Worm (Caenorhabditis elegans) whole organism, L2 larva: ENCODE measurements around the gene Y119D3B.21.

Experiments used
- C34F6.9 ChIP-seq: fragments of 150-350 bp; optimal IDR thresholded peaks from 2 replicates; lab custom pipeline; 2014; ENCODE audit warnings: missing biosample characterization, missing genetic modification characterization
- F13H6.1 ChIP-seq: sonication (generic microtip); optimal IDR thresholded peaks from 2 replicates; lab custom pipeline; 2016; ENCODE audit warnings: missing genetic modification characterization, missing compliant biosample characterization
- R02D3.7 ChIP-seq: fragments of 150-350 bp; optimal IDR thresholded peaks from 2 replicates; lab custom pipeline; 2014; ENCODE audit warnings: missing biosample characterization, missing genetic modification characterization
- Y55F3AM.14 ChIP-seq: fragments of 200-800 bp; sonication (Bioruptor generic); optimal IDR thresholded peaks from 2 replicates; lab custom pipeline; 2018; ENCODE audit warnings: mild to moderate bottlenecking, missing genetic modification characterization, missing compliant biosample characterization
- ZK546.5 ChIP-seq: sonication (generic microtip); optimal IDR thresholded peaks from 2 replicates; lab custom pipeline; 2017; ENCODE audit warnings: missing biosample characterization, missing genetic modification characterization
- alr-1 ChIP-seq: fragments of 150-350 bp; optimal IDR thresholded peaks from 2 replicates; lab custom pipeline; 2014; ENCODE audit warnings: missing biosample characterization, missing genetic modification characterization
- aly-2 ChIP-seq: fragments of 150-350 bp; optimal IDR thresholded peaks from 2 replicates; lab custom pipeline; 2014; ENCODE audit warnings: missing biosample characterization, missing genetic modification characterization
- ama-1 ChIP-seq: fragments of 150-350 bp; optimal IDR thresholded peaks from 2 replicates; lab custom pipeline; 2018; ENCODE audit warnings: inconsistent platforms
- blmp-1 ChIP-seq: sonication (generic microtip); optimal IDR thresholded peaks from 2 replicates; lab custom pipeline; 2017; ENCODE audit warnings: missing genetic modification characterization, mild to moderate bottlenecking, missing compliant biosample characterization, antibody characterized with exemption, moderate library complexity; ENCODE audit not compliant: insufficient read depth
- ceh-16 ChIP-seq: fragments of 150-350 bp; optimal IDR thresholded peaks from 2 replicates; lab custom pipeline; 2014; ENCODE audit warnings: missing biosample characterization, missing genetic modification characterization
- ceh-82 ChIP-seq: fragments of 150-350 bp; optimal IDR thresholded peaks from 2 replicates; lab custom pipeline; 2014; ENCODE audit warnings: missing biosample characterization, missing genetic modification characterization
- crh-2 ChIP-seq: sonication (generic microtip); optimal IDR thresholded peaks from 2 replicates; lab custom pipeline; 2017; ENCODE audit warnings: missing biosample characterization, missing genetic modification characterization
- dmd-4 ChIP-seq: sonication (generic microtip); optimal IDR thresholded peaks from 2 replicates; lab custom pipeline; 2017; ENCODE audit warnings: missing biosample characterization, missing genetic modification characterization
- egl-27 ChIP-seq: sonication (generic microtip); optimal IDR thresholded peaks from 3 replicates; lab custom pipeline; 2017; ENCODE audit warnings: missing biosample characterization, missing genetic modification reagents, missing genetic modification characterization
- elt-1 ChIP-seq: fragments of 150-350 bp; optimal IDR thresholded peaks from 2 replicates; lab custom pipeline; 2014; ENCODE audit warnings: missing biosample characterization, missing genetic modification characterization
- elt-3 ChIP-seq: sonication (generic microtip); optimal IDR thresholded peaks from 2 replicates; lab custom pipeline; 2017; ENCODE audit warnings: missing biosample characterization, missing genetic modification characterization
- fos-1 ChIP-seq: fragments of 150-350 bp; optimal IDR thresholded peaks from 2 replicates; lab custom pipeline; 2014; ENCODE audit warnings: missing biosample characterization, missing genetic modification characterization
- gmeb-1 ChIP-seq: fragments of 150-350 bp; optimal IDR thresholded peaks from 2 replicates; lab custom pipeline; 2014; ENCODE audit warnings: missing biosample characterization, missing genetic modification characterization
- lin-11 ChIP-seq: fragments of 150-350 bp; sonication (generic microtip); optimal IDR thresholded peaks from 2 replicates; lab custom pipeline; 2014; ENCODE audit warnings: missing biosample characterization, missing genetic modification characterization, inconsistent platforms, mixed read lengths
- lin-13 ChIP-seq: fragments of 150-350 bp; optimal IDR thresholded peaks from 2 replicates; lab custom pipeline; 2014; ENCODE audit warnings: missing biosample characterization, missing genetic modification reagents, missing genetic modification characterization
- lin-39 ChIP-seq: fragments of 150-350 bp; optimal IDR thresholded peaks from 2 replicates; lab custom pipeline; 2014; ENCODE audit warnings: missing biosample characterization, missing genetic modification reagents, missing genetic modification characterization
- lsy-2 ChIP-seq, 2 experiments: fragments of 150-350 bp in 1 of 2; sonication (generic microtip) in 1 of 2; optimal IDR thresholded peaks; 2 replicates each; lab custom pipeline; 2014 to 2017; ENCODE audit warnings: missing biosample characterization in 2 of 2, missing genetic modification characterization in 2 of 2
- mab-5 ChIP-seq: fragments of 150-350 bp; optimal IDR thresholded peaks from 2 replicates; lab custom pipeline; 2014; ENCODE audit warnings: missing biosample characterization, missing genetic modification characterization
- mbf-1 ChIP-seq: sonication (generic microtip); optimal IDR thresholded peaks from 2 replicates; lab custom pipeline; 2017; ENCODE audit warnings: missing biosample characterization, missing genetic modification characterization
- mdl-1 ChIP-seq, 2 experiments: fragments of 150-350 bp in 1 of 2; sonication (generic microtip) in 1 of 2; optimal IDR thresholded peaks; 2 replicates each; lab custom pipeline; 2017; ENCODE audit warnings: missing biosample characterization in 2 of 2, missing genetic modification characterization in 2 of 2
- nhr-10 ChIP-seq: sonication (generic microtip); optimal IDR thresholded peaks from 2 replicates; lab custom pipeline; 2017; ENCODE audit warnings: missing biosample characterization, missing genetic modification characterization
- nhr-11 ChIP-seq: fragments of 150-350 bp; optimal IDR thresholded peaks from 2 replicates; lab custom pipeline; 2014; ENCODE audit warnings: missing biosample characterization, missing genetic modification characterization
- nhr-12 ChIP-seq: fragments of 150-350 bp; optimal IDR thresholded peaks from 2 replicates; lab custom pipeline; 2014; ENCODE audit warnings: missing biosample characterization, missing genetic modification characterization
- nhr-129 ChIP-seq: fragments of 150-350 bp; optimal IDR thresholded peaks from 2 replicates; lab custom pipeline; 2014; ENCODE audit warnings: missing biosample characterization, missing genetic modification characterization
- nhr-21 ChIP-seq: fragments of 150-350 bp; optimal IDR thresholded peaks from 2 replicates; lab custom pipeline; 2014; ENCODE audit warnings: missing biosample characterization, missing genetic modification characterization
- nhr-23 ChIP-seq: fragments of 150-350 bp; optimal IDR thresholded peaks from 2 replicates; lab custom pipeline; 2014; ENCODE audit warnings: missing biosample characterization, missing genetic modification reagents, missing genetic modification characterization
- nhr-237 ChIP-seq: fragments of 150-350 bp; optimal IDR thresholded peaks from 2 replicates; lab custom pipeline; 2014; ENCODE audit warnings: missing biosample characterization, missing genetic modification characterization
- nhr-25 ChIP-seq: fragments of 150-350 bp; sonication (generic microtip); optimal IDR thresholded peaks from 3 replicates; lab custom pipeline; 2014; ENCODE audit warnings: missing biosample characterization, missing genetic modification characterization
- nhr-6 ChIP-seq: fragments of 150-350 bp; optimal IDR thresholded peaks from 2 replicates; lab custom pipeline; 2014; ENCODE audit warnings: missing biosample characterization, missing genetic modification characterization
- nhr-77 ChIP-seq: fragments of 150-350 bp; optimal IDR thresholded peaks from 2 replicates; lab custom pipeline; 2014; ENCODE audit warnings: missing biosample characterization, missing genetic modification characterization
- peb-1 ChIP-seq: fragments of 150-350 bp; optimal IDR thresholded peaks from 2 replicates; lab custom pipeline; 2014; ENCODE audit warnings: missing biosample characterization, missing genetic modification characterization
- sem-4 ChIP-seq: fragments of 150-350 bp; optimal IDR thresholded peaks from 2 replicates; lab custom pipeline; 2014; ENCODE audit warnings: missing biosample characterization, missing genetic modification reagents, missing genetic modification characterization
- skn-1 ChIP-seq: sonication (generic microtip); optimal IDR thresholded peaks from 2 replicates; lab custom pipeline; 2017; ENCODE audit warnings: missing biosample characterization, missing genetic modification characterization
- sma-3 ChIP-seq: sonication (generic microtip); optimal IDR thresholded peaks from 2 replicates; lab custom pipeline; 2016; ENCODE audit warnings: missing genetic modification reagents, missing genetic modification characterization, missing compliant biosample characterization
- sma-9 ChIP-seq, 2 experiments: fragments of 150-350 bp in 1 of 2; sonication (generic microtip) in 1 of 2; optimal IDR thresholded peaks; 2 replicates each; lab custom pipeline; 2014 to 2016; ENCODE audit warnings: missing genetic modification characterization in 2 of 2, mild to moderate bottlenecking in 1 of 2, missing biosample characterization in 1 of 2, missing compliant biosample characterization in 1 of 2, missing genetic modification reagents in 1 of 2, moderate library complexity in 1 of 2
- snpc-4 ChIP-seq: fragments of 150-350 bp; optimal IDR thresholded peaks from 2 replicates; lab custom pipeline; 2014; ENCODE audit warnings: missing biosample characterization, missing genetic modification characterization
- unc-39 ChIP-seq: fragments of 150-350 bp; optimal IDR thresholded peaks from 2 replicates; lab custom pipeline; 2014; ENCODE audit warnings: missing biosample characterization, missing genetic modification characterization
- unc-55 ChIP-seq: fragments of 150-350 bp; sonication (generic microtip); optimal IDR thresholded peaks from 3 replicates; lab custom pipeline; 2014; ENCODE audit warnings: missing biosample characterization, missing genetic modification reagents, missing genetic modification characterization
- unc-62 ChIP-seq: fragments of 150-350 bp; optimal IDR thresholded peaks from 2 replicates; lab custom pipeline; 2014; ENCODE audit warnings: missing biosample characterization, missing genetic modification reagents, missing genetic modification characterization
- zag-1 ChIP-seq: fragments of 150-350 bp; optimal IDR thresholded peaks from 2 replicates; lab custom pipeline; 2014; ENCODE audit warnings: missing biosample characterization, missing genetic modification characterization
- ztf-1 ChIP-seq: fragments of 200-800 bp; sonication (Bioruptor generic); conservative IDR thresholded peaks from 2 replicates; pipeline ENCODE4 v1.3.6; 2022; ENCODE audit warnings: missing genetic modification characterization, missing compliant biosample characterization
- ztf-11 ChIP-seq: sonication (generic microtip); optimal IDR thresholded peaks from 2 replicates; lab custom pipeline; 2017; ENCODE audit warnings: missing biosample characterization, missing genetic modification characterization
- ztf-4 ChIP-seq: fragments of 150-350 bp; optimal IDR thresholded peaks from 2 replicates; lab custom pipeline; 2014; ENCODE audit warnings: missing biosample characterization, missing genetic modification characterization

The Y119D3B.21 gene

DNA sequence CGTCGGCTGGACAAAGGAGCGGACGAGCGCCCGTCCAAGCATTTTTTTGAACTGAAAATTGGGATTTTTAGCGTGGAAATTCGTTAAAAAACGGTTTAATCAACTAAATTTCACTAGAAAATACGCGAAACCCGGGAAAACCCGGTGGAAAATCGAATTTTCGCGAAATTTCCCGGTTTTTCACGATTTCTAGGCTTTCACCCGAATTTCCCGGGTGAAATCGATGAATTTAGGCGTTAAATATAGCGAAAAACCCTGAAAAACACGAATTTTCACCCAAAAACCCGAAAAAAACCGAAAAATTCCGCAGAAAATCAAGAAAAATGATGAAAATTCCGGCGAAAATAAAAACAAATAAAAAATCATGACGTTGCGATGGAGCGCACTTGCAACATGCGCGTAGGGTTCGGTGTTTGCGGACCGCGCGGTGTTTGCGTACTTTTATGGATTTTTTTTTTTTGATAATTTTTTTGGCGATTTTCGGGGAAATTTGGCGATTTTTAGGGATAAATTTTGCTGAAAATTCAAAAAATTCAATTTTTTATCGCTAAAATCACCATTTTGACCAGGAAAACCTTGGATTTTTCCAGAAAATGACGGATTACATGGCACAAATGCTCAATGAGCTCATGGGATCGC is 12.7 kb upstream of the Y119D3B.21 start, which contains the start of the genes mrpl-45 and Y119D3B.12:
mrpl-45 (minus strand) TSS at position 51 of the 639 bp plus-strand sequence.
Y119D3B.12 (plus strand) TSS at position 589 of the 639 bp plus-strand sequence.
- TF ChIP-seq sem-4 (peak; percentile 26), lin-13 (GFP tag; lab: Kevin White, UChicago) (peak; percentile 91), unc-55 (GFP tag; lab: Kevin White, UChicago) (peak; percentile 95), fos-1 (peak; percentile 31), nhr-77 (tag; lab: Kevin White, UChicago) (no peak), skn-1 (no peak), egl-27 (tag; lab: Kevin White, UChicago) (no peak), nhr-23 (tag; lab: Kevin White, UChicago) (no peak), lin-39 (no peak), nhr-237 (tag; lab: Kevin White, UChicago) (no peak), alr-1 (tag; lab: Kevin White, UChicago) (no peak), blmp-1 (tag; lab: Kevin White, UChicago) (no peak), unc-39 (no peak), Y55F3AM.14 (GFP tag; lab: Kevin White, UChicago) (no peak), mdl-1 (tag; optimal IDR thresholded peaks at IDR 0.05; lab: Kevin White, UChicago) (no peak), nhr-21 (tag; lab: Kevin White, UChicago) (peak; percentile 15), elt-1 (tag; lab: Kevin White, UChicago) (no peak), C34F6.9 (peak; percentile 83), mab-5 (tag; lab: Kevin White, UChicago) (peak; percentile 68), nhr-25 (tag; lab: Kevin White, UChicago) (peak; percentile 71), mbf-1 (tag; lab: Kevin White, UChicago) (no peak), crh-2 (tag; lab: Kevin White, UChicago) (peak; percentile 73), nhr-129 (tag; lab: Kevin White, UChicago) (peak; percentile 36), snpc-4 (tag; lab: Kevin White, UChicago) (no peak), unc-62 (GFP tag; lab: Kevin White, UChicago) (no peak), nhr-12 (tag; lab: Kevin White, UChicago) (no peak), sma-9 (GFP tag; optimal IDR thresholded peaks at IDR 0.05; lab: Kevin White, UChicago) (no peak), sma-9 (tag; optimal IDR thresholded peaks at IDR 0.05; lab: Kevin White, UChicago) (no peak), elt-3 (no peak), nhr-11 (tag; lab: Kevin White, UChicago) (no peak), ama-1 (lab: Kevin White, UChicago) (no peak), lin-11 (tag; lab: Kevin White, UChicago) (peak; percentile 78), nhr-10 (tag; lab: Kevin White, UChicago) (no peak), ceh-82 (tag; lab: Kevin White, UChicago) (no peak), peb-1 (tag; lab: Kevin White, UChicago) (no peak), nhr-6 (tag; lab: Kevin White, UChicago) (no peak), ztf-11 (no peak), R02D3.7 (tag; lab: Kevin White, UChicago) (peak; percentile 24), gmeb-1 (tag; lab: Kevin White, UChicago) (peak; percentile 87), F13H6.1 (tag; lab: Kevin White, UChicago) (peak; percentile 74), dmd-4 (tag; lab: Kevin White, UChicago) (no peak), aly-2 (tag; lab: Kevin White, UChicago) (no peak), sma-3 (GFP tag; lab: Kevin White, UChicago) (peak; percentile 70), ZK546.5 (tag; lab: Kevin White, UChicago) (no peak), zag-1 (tag; lab: Kevin White, UChicago) (peak; percentile 2), ceh-16 (tag; lab: Kevin White, UChicago) (no peak), ztf-1 (GFP tag; lab: Robert Waterston, UW) (no peak), ztf-4 (tag; lab: Kevin White, UChicago) (peak; percentile 30), lsy-2 (tag; optimal IDR thresholded peaks at IDR 0.05; lab: Kevin White, UChicago) (peak; percentile 84 to 91)
